Worm (Caenorhabditis elegans): ENCODE measurements around the gene sptf-2.

DNA sequence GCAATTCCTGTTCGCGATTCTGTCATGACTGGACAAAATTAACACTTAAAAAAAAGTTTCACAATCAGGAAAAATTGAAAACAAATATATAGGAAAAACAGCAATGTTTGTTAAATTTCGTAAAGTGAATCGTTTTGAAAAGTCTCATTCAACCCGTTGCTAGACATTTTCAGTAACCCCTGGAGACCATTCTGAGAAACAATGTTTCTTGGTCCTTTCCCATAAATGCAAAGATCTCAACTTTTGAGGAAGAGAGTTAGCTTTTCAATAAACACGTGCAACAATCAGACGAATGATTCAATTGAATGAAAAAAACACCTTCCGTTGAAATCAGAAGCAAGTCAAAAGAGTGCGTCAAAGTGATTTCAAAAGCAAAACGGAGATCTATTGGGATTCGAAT is 15.2 kb upstream of the sptf-2 start, which contains the start of gene F28C6.9:
- no peak for TF ChIP-seq pax-1 (tag; optimal IDR thresholded peaks at IDR 0.05)
- TF ChIP-seq pqm-1 (tag; optimal IDR thresholded peaks at IDR 0.05) = no peak
- TF ChIP-seq K02D7.2 (tag; optimal IDR thresholded peaks at IDR 0.05) = no peak
